Worm (Caenorhabditis elegans) whole organism, L1 larva: ENCODE data around the gene clec-50.

Experiments
- C04F5.9 ChIP-seq: sonication (generic microtip); optimal IDR thresholded peaks from 2 replicates; lab custom pipeline; 2016; ENCODE audit warnings: missing genetic modification characterization, missing compliant biosample characterization
- aha-1 ChIP-seq: fragments of 150-350 bp; optimal IDR thresholded peaks from 2 replicates; lab custom pipeline; 2014; ENCODE audit warnings: missing biosample characterization, missing genetic modification characterization
- ama-1 ChIP-seq: fragments of 150-350 bp; optimal IDR thresholded peaks from 2 replicates; lab custom pipeline; 2014
- blmp-1 ChIP-seq: fragments of 150-350 bp; optimal IDR thresholded peaks from 2 replicates; lab custom pipeline; 2014; ENCODE audit warnings: missing biosample characterization, missing genetic modification characterization
- ceh-90 ChIP-seq: sonication (generic microtip); optimal IDR thresholded peaks from 2 replicates; lab custom pipeline; 2016; ENCODE audit warnings: missing genetic modification characterization, missing compliant biosample characterization
- dpl-1 ChIP-seq, 3 experiments: fragments of 150-350 bp in 2 of 3; sonication (generic microtip) in 1 of 3; optimal IDR thresholded peaks; 2 replicates each; lab custom pipeline; 2014 to 2017; ENCODE audit warnings: missing biosample characterization in 3 of 3, missing genetic modification characterization in 3 of 3, missing genetic modification reagents in 3 of 3
- efl-3 ChIP-seq: fragments of 200-800 bp; sonication (Bioruptor generic); optimal IDR thresholded peaks from 2 replicates; lab custom pipeline; 2018; ENCODE audit warnings: mild to moderate bottlenecking, missing genetic modification characterization, missing compliant biosample characterization
- elt-2 ChIP-seq: sonication (generic microtip); optimal IDR thresholded peaks from 2 replicates; lab custom pipeline; 2016; ENCODE audit warnings: missing genetic modification characterization, mild to moderate bottlenecking, inconsistent platforms, missing compliant biosample characterization, missing genetic modification reagents
- fkh-8 ChIP-seq: sonication (generic microtip); optimal IDR thresholded peaks from 2 replicates; lab custom pipeline; 2016; ENCODE audit warnings: mild to moderate bottlenecking, missing genetic modification characterization, missing compliant biosample characterization
- hlh-17 ChIP-seq: fragments of 200-800 bp; sonication (Bioruptor generic); optimal IDR thresholded peaks from 2 replicates; lab custom pipeline; 2018; ENCODE audit warnings: missing genetic modification characterization, mild to moderate bottlenecking, missing compliant biosample characterization, moderate library complexity, borderline replicate concordance
- hlh-4 ChIP-seq: sonication (generic microtip); optimal IDR thresholded peaks from 2 replicates; lab custom pipeline; 2016; ENCODE audit warnings: mild to moderate bottlenecking, missing genetic modification characterization, missing compliant biosample characterization
- jun-1 ChIP-seq: fragments of 150-350 bp; optimal IDR thresholded peaks from 2 replicates; lab custom pipeline; 2014; ENCODE audit warnings: missing biosample characterization, missing genetic modification reagents, missing genetic modification characterization
- lin-14 ChIP-seq: fragments of 200-800 bp; sonication (Bioruptor generic); optimal IDR thresholded peaks from 2 replicates; lab custom pipeline; 2018; ENCODE audit warnings: mild to moderate bottlenecking, missing genetic modification characterization, moderate library complexity, missing compliant biosample characterization
- lin-35 ChIP-seq, 2 experiments: fragments of 150-350 bp; optimal IDR thresholded peaks; 2 replicates each; lab custom pipeline; 2014; ENCODE audit warnings: missing biosample characterization in 2 of 2, missing genetic modification characterization in 2 of 2, missing genetic modification reagents in 2 of 2
- lsy-2 ChIP-seq, 2 experiments: fragments of 150-350 bp; optimal IDR thresholded peaks; 2 replicates each; lab custom pipeline; 2014; ENCODE audit warnings: missing biosample characterization in 2 of 2, missing genetic modification characterization in 2 of 2
- mab-9 ChIP-seq: fragments of 200-800 bp; sonication (Bioruptor generic); IDR thresholded peaks from 2 replicates; pipeline ENCODE4 v1.3.6; 2022; ENCODE audit warnings: missing genetic modification reagents, missing genetic modification characterization, missing compliant biosample characterization
- mef-2 ChIP-seq: fragments of 150-350 bp; optimal IDR thresholded peaks from 2 replicates; lab custom pipeline; 2014; ENCODE audit warnings: missing biosample characterization, missing genetic modification characterization
- nhr-19 ChIP-seq: fragments of 200-800 bp; sonication (Bioruptor generic); conservative IDR thresholded peaks from 2 replicates; pipeline ENCODE4 v1.3.6; 2022; ENCODE audit warnings: missing genetic modification characterization, missing compliant biosample characterization
- nhr-20 ChIP-seq: sonication (generic microtip); optimal IDR thresholded peaks from 2 replicates; lab custom pipeline; 2016; ENCODE audit warnings: mild to moderate bottlenecking, missing genetic modification characterization, missing compliant biosample characterization
- nhr-28 ChIP-seq: fragments of 150-350 bp; optimal IDR thresholded peaks from 2 replicates; lab custom pipeline; 2014; ENCODE audit warnings: missing biosample characterization, missing genetic modification characterization
- nhr-71 ChIP-seq: sonication (generic microtip); optimal IDR thresholded peaks from 2 replicates; lab custom pipeline; 2016; ENCODE audit warnings: mild to moderate bottlenecking, missing genetic modification characterization, moderate library complexity, missing compliant biosample characterization
- nhr-90 ChIP-seq: sonication (generic microtip); optimal IDR thresholded peaks from 2 replicates; lab custom pipeline; 2016; ENCODE audit warnings: mild to moderate bottlenecking, missing genetic modification characterization, missing compliant biosample characterization; ENCODE audit not compliant: poor library complexity
- rnt-1 ChIP-seq: sonication (generic microtip); optimal IDR thresholded peaks from 2 replicates; lab custom pipeline; 2016; ENCODE audit warnings: mild to moderate bottlenecking, missing genetic modification characterization, moderate library complexity, missing compliant biosample characterization
- skn-1 ChIP-seq: fragments of 150-350 bp; optimal IDR thresholded peaks from 2 replicates; lab custom pipeline; 2014; ENCODE audit warnings: missing biosample characterization, missing genetic modification characterization
- snpc-4 ChIP-seq: fragments of 150-350 bp; optimal IDR thresholded peaks from 2 replicates; lab custom pipeline; 2014; ENCODE audit warnings: missing biosample characterization, missing genetic modification characterization
- sup-37 ChIP-seq: fragments of 200-800 bp; sonication (Bioruptor generic); optimal IDR thresholded peaks from 2 replicates; lab custom pipeline; 2018; ENCODE audit warnings: mild to moderate bottlenecking, missing genetic modification characterization, missing compliant biosample characterization
- unc-86 ChIP-seq: sonication (generic microtip); optimal IDR thresholded peaks from 2 replicates; lab custom pipeline; 2016; ENCODE audit warnings: missing genetic modification characterization, missing compliant biosample characterization
- unc-98 ChIP-seq: fragments of 200-800 bp; sonication (Bioruptor generic); IDR thresholded peaks from 2 replicates; pipeline ENCODE4 v1.3.6; 2022; ENCODE audit warnings: missing genetic modification characterization, missing compliant biosample characterization
- zip-4 ChIP-seq: fragments of 200-800 bp; sonication (Bioruptor generic); optimal IDR thresholded peaks from 2 replicates; lab custom pipeline; 2018; ENCODE audit warnings: mild to moderate bottlenecking, missing genetic modification characterization, moderate library complexity, missing compliant biosample characterization
- ztf-4 ChIP-seq: fragments of 150-350 bp; optimal IDR thresholded peaks from 2 replicates; lab custom pipeline; 2014; ENCODE audit warnings: missing biosample characterization, missing genetic modification characterization

clec-50 gene

ce11 chrV:19754331-19754730, 837 bp downstream of the clec-50 start:
- no peak for TF ChIP-seq nhr-90 (tag; lab: Kevin White, UChicago)
- peak; percentile 37 for TF ChIP-seq elt-2 (tag; lab: Kevin White, UChicago)
- no peak for TF ChIP-seq blmp-1 (tag; lab: Kevin White, UChicago)
- TF ChIP-seq efl-3 (GFP tag; lab: Kevin White, UChicago), result no peak

ce11 chrV:19752879-19753278, 2.3 kb downstream of the clec-50 start:
- no peak for TF ChIP-seq jun-1 (tag; lab: Kevin White, UChicago)
- no peak for TF ChIP-seq zip-4 (GFP tag; lab: Kevin White, UChicago)
- TF ChIP-seq nhr-90 (tag; lab: Kevin White, UChicago), result no peak
- TF ChIP-seq unc-98 (GFP tag; lab: Robert Waterston, UW), result no peak
- no peak for TF ChIP-seq hlh-17

ce11 chrV:19751124-19751523, 4.0 kb downstream of the clec-50 start, which contains the start of gene clec-49:
clec-49 (minus strand) TSS chrV:19751226.
- TF ChIP-seq mab-9 (GFP tag; lab: Robert Waterston, UW), result no peak
- no peak for TF ChIP-seq nhr-19
- TF ChIP-seq unc-86, result no peak
- TF ChIP-seq rnt-1, result no peak
- peak; percentile 1 for TF ChIP-seq elt-2 (tag; lab: Kevin White, UChicago)
- no peak for TF ChIP-seq ceh-90 (tag; lab: Kevin White, UChicago)
- TF ChIP-seq hlh-4 (tag; lab: Kevin White, UChicago), result no peak
- TF ChIP-seq C04F5.9 (tag; lab: Kevin White, UChicago), result no peak
- TF ChIP-seq, all 84 proteins: peak for 1

- TF ChIP-seq dpl-1 (GFP tag; optimal IDR thresholded peaks at IDR 0.05; lab: Kevin White, UChicago) (no peak), ztf-4 (tag; lab: Kevin White, UChicago) (no peak), mab-9 (GFP tag; lab: Robert Waterston, UW) (no peak), nhr-28 (tag; lab: Kevin White, UChicago) (no peak), aha-1 (tag; lab: Kevin White, UChicago) (no peak), mef-2 (tag; lab: Kevin White, UChicago) (no peak), sup-37 (GFP tag; lab: Kevin White, UChicago) (no peak), lin-35 (GFP tag; optimal IDR thresholded peaks at IDR 0.05; lab: Kevin White, UChicago) (no peak), fkh-8 (tag; lab: Kevin White, UChicago) (no peak), ama-1 (lab: Kevin White, UChicago) (no peak), ceh-90 (tag; lab: Kevin White, UChicago) (no peak), lsy-2 (tag; optimal IDR thresholded peaks at IDR 0.05; lab: Kevin White, UChicago) (no peak), zip-4 (GFP tag; lab: Kevin White, UChicago) (no peak)
Observed at ce11 chrV:19747144-19747543, 8.0 kb downstream of the clec-50 start.

- TF ChIP-seq nhr-20 (tag; lab: Kevin White, UChicago), result no peak
- TF ChIP-seq ceh-90 (tag; lab: Kevin White, UChicago), result no peak
Observed at ce11 chrV:19745852-19746251, 9.3 kb downstream of the clec-50 start, which contains the start of gene W04E12.5. W04E12.5 (plus strand) TSS chrV:19746152.

ce11 chrV:19744210-19744609, 11.0 kb downstream of the clec-50 start:
- TF ChIP-seq hlh-17 (no peak), nhr-71 (tag; lab: Kevin White, UChicago) (no peak), snpc-4 (no peak), unc-86 (no peak), skn-1 (tag; lab: Kevin White, UChicago) (no peak), lin-14 (no peak)
- TF ChIP-seq, all 84 proteins: peak for 0
